Fruit fly (Drosophila melanogaster): ENCODE data around the gene CG42249.
A peak's percentile ranks its signal among the peaks of the same experiment; 100 is the strongest.

CG42249 gene

dm6 chrX:11128828-11129227, 32.8 kb downstream of the CG42249 start, which contains the start of gene SrpRalpha (continued):
- no peak for TF ChIP-seq Usf (GFP tag; optimal IDR thresholded peaks at IDR 0.05)
- TF ChIP-seq CG15601 (tag; optimal IDR thresholded peaks at IDR 0.05): no peak
- peak; percentile 72 for TF ChIP-seq Dref (GFP tag; IDR thresholded peaks at IDR 0.05)
- TF ChIP-seq Bdp1 (GFP tag; optimal IDR thresholded peaks at IDR 0.05): no peak
- peak; percentile 84 for TF ChIP-seq Sry-δ (GFP tag; optimal IDR thresholded peaks at IDR 0.05)
- no peak for TF ChIP-seq Ada2b (GFP tag; IDR thresholded peaks at IDR 0.05)
- TF ChIP-seq prd (optimal IDR thresholded peaks at IDR 0.05): no peak
- no peak for TF ChIP-seq prd (GFP tag; IDR thresholded peaks at IDR 0.05)
- TF ChIP-seq knrl (GFP tag; IDR thresholded peaks at IDR 0.05; ENCODE audit: partially characterized antibody): peak; percentile 35; the same call in 1 of the 3 replicates
- TF ChIP-seq nom (GFP tag; optimal IDR thresholded peaks at IDR 0.05): peak; percentile 14
- TF ChIP-seq amos (GFP tag; IDR thresholded peaks at IDR 0.05; ENCODE audit: partially characterized antibody): peak; percentile 28; the same call in 1 of the 2 replicates
- TF ChIP-seq Myb (GFP tag; optimal IDR thresholded peaks at IDR 0.05): peak; percentile 93
- no peak for TF ChIP-seq pfk (GFP tag; optimal IDR thresholded peaks at IDR 0.05)
- TF ChIP-seq so (GFP tag; IDR thresholded peaks at IDR 0.05): 0 out of 3 replicates have a peak, but pooled peaks have one; percentile 24
- TF ChIP-seq zen2 (GFP tag; IDR thresholded peaks at IDR 0.05; ENCODE audit: partially characterized antibody): peak; percentile 5; the same call in 2 of the 3 replicates
- TF ChIP-seq MESR4 (GFP tag; optimal IDR thresholded peaks at IDR 0.05): peak; percentile 84
- peak; percentile 46 for TF ChIP-seq BEAF-32 (GFP tag; optimal IDR thresholded peaks at IDR 0.05)
- peak; percentile 57; the same call in 2 of the 3 replicates for TF ChIP-seq HLH4C (GFP tag; IDR thresholded peaks at IDR 0.05; ENCODE audit: partially characterized antibody)
- no peak for TF ChIP-seq Kr (GFP tag; optimal IDR thresholded peaks at IDR 0.05)
- TF ChIP-seq wdn (GFP tag; IDR thresholded peaks at IDR 0.05): no peak
- no peak for TF ChIP-seq Trl (optimal IDR thresholded peaks at IDR 0.05)
- TF ChIP-seq Trl (GFP tag; optimal IDR thresholded peaks at IDR 0.05): no peak
- peak; percentile 13; the same call in 1 of the 2 replicates for TF ChIP-seq Bgb (GFP tag; IDR thresholded peaks at IDR 0.05; ENCODE audit: partially characterized antibody)
- TF ChIP-seq sna (GFP tag; IDR thresholded peaks at IDR 0.05; ENCODE audit: partially characterized antibody): 0 out of 2 replicates have a peak, but pooled peaks have one; percentile 16
- TF ChIP-seq Dp (GFP tag; optimal IDR thresholded peaks at IDR 0.05): peak; percentile 63
- TF ChIP-seq bbx (GFP tag; IDR thresholded peaks at IDR 0.05; ENCODE audit: partially characterized antibody): peak; percentile 61; the same call in 1 of the 2 replicates
- TF ChIP-seq Opbp (GFP tag; IDR thresholded peaks at IDR 0.05; ENCODE audit: partially characterized antibody): peak; percentile 66; the same call in 2 of the 3 replicates
- peak; percentile 29; the same call in 1 of the 2 replicates for TF ChIP-seq nerfin-2 (GFP tag; IDR thresholded peaks at IDR 0.05; ENCODE audit: partially characterized antibody)
- TF ChIP-seq CG16813 (GFP tag; IDR thresholded peaks at IDR 0.05; ENCODE audit: partially characterized antibody): peak; percentile 33; the same call in 1 of the 3 replicates
- no peak for TF ChIP-seq CG12219 (GFP tag; optimal IDR thresholded peaks at IDR 0.05)
- TF ChIP-seq dm (GFP tag; optimal IDR thresholded peaks at IDR 0.05): peak; percentile 3
- peak; percentile 47; the same call in 1 of the 2 replicates for TF ChIP-seq unc-4 (GFP tag; IDR thresholded peaks at IDR 0.05; ENCODE audit: partially characterized antibody)
- TF ChIP-seq CG17359 (tag; optimal IDR thresholded peaks at IDR 0.05): peak; percentile 14
- peak; percentile 39 for TF ChIP-seq pzg (GFP tag; optimal IDR thresholded peaks at IDR 0.05)
- no peak for TF ChIP-seq Hr78 (GFP tag; optimal IDR thresholded peaks at IDR 0.05)
- no peak for TF ChIP-seq ase (GFP tag; IDR thresholded peaks at IDR 0.05)
- TF ChIP-seq Pdp1 (GFP tag; optimal IDR thresholded peaks at IDR 0.05): peak in 1 of 2 experiments; percentile 5
- TF ChIP-seq vvl (GFP tag; IDR thresholded peaks at IDR 0.05): peak; percentile 63; the same call in 1 of the 2 replicates
- TF ChIP-seq E2f2 (GFP tag; IDR thresholded peaks at IDR 0.05): peak; percentile 74
- peak; percentile 59 for TF ChIP-seq CG14710 (tag; optimal IDR thresholded peaks at IDR 0.05)
- peak; percentile 65 for TF ChIP-seq stwl (tag; optimal IDR thresholded peaks at IDR 0.05)
- peak; percentile 79 for TF ChIP-seq YL-1 (GFP tag; optimal IDR thresholded peaks at IDR 0.05)

All from whole organism, embryonic.